Fruit fly (Drosophila melanogaster): ENCODE results near the gene Spindly.

The Spindly gene

dm6 chr2L:3479697-3480442 is 50.2 kb downstream of the Spindly start:
- TF ChIP-seq Jra (GFP tag; optimal IDR thresholded peaks at IDR 0.05), result peak; percentile 51
- TF ChIP-seq usp (GFP tag; optimal IDR thresholded peaks at IDR 0.05), result no peak
- TF ChIP-seq tai (GFP tag; optimal IDR thresholded peaks at IDR 0.05), result no peak
- no peak for TF ChIP-seq Abd-B (GFP tag; optimal IDR thresholded peaks at IDR 0.05)
- TF ChIP-seq br (GFP tag; optimal IDR thresholded peaks at IDR 0.05), result no peak
- TF ChIP-seq Rel (GFP tag; optimal IDR thresholded peaks at IDR 0.05), result no peak
- TF ChIP-seq Rel (tag; optimal IDR thresholded peaks at IDR 0.05), result peak; percentile 78
- peak; percentile 26 for TF ChIP-seq Hnf4 (GFP tag; optimal IDR thresholded peaks at IDR 0.05)
- no peak for TF ChIP-seq jim (GFP tag; optimal IDR thresholded peaks at IDR 0.05)
- no peak for TF ChIP-seq rgr (GFP tag; optimal IDR thresholded peaks at IDR 0.05)
- no peak for TF ChIP-seq Hr78 (GFP tag; optimal IDR thresholded peaks at IDR 0.05)
- peak; percentile 50 for TF ChIP-seq Hr83 (GFP tag; optimal IDR thresholded peaks at IDR 0.05; ENCODE audit: poor library complexity, severe bottlenecking)
- TF ChIP-seq h (GFP tag; optimal IDR thresholded peaks at IDR 0.05), result peak; percentile 62
- no peak for TF ChIP-seq Myc (optimal IDR thresholded peaks at IDR 0.05)
- TF ChIP-seq woc (GFP tag; optimal IDR thresholded peaks at IDR 0.05), result peak; percentile 53
- no peak for TF ChIP-seq dsf (GFP tag; optimal IDR thresholded peaks at IDR 0.05; ENCODE audit: borderline replicate concordance)
- TF ChIP-seq Dif (GFP tag; optimal IDR thresholded peaks at IDR 0.05; ENCODE audit: partially characterized antibody), result no peak
- TF ChIP-seq GATAd (GFP tag; optimal IDR thresholded peaks at IDR 0.05), result no peak

dm6 chr2L:3478034-3478880 is 51.9 kb downstream of the Spindly start, which contains the start of gene Thor:
Gene Thor, plus strand, starts transcription at chr2L:3478434.
- TF ChIP-seq sage (GFP tag; optimal IDR thresholded peaks at IDR 0.05) (no peak), Hr83 (GFP tag; optimal IDR thresholded peaks at IDR 0.05; ENCODE audit: poor library complexity, severe bottlenecking) (peak; percentile 96), Myc (optimal IDR thresholded peaks at IDR 0.05) (no peak), dsf (GFP tag; optimal IDR thresholded peaks at IDR 0.05; ENCODE audit: borderline replicate concordance) (peak; percentile 31), CG32264 (GFP tag; optimal IDR thresholded peaks at IDR 0.05) (no peak), Jra (GFP tag; optimal IDR thresholded peaks at IDR 0.05) (peak; percentile 12), Abd-B (GFP tag; optimal IDR thresholded peaks at IDR 0.05) (no peak), HLH106 (tag; optimal IDR thresholded peaks at IDR 0.05) (no peak), Mio (GFP tag; optimal IDR thresholded peaks at IDR 0.05) (no peak), rgr (GFP tag; optimal IDR thresholded peaks at IDR 0.05) (peak; percentile 75), dmrt93B (GFP tag; optimal IDR thresholded peaks at IDR 0.05) (no peak), N (GFP tag; optimal IDR thresholded peaks at IDR 0.05) (no peak), Rel (GFP tag; optimal IDR thresholded peaks at IDR 0.05) (peak; percentile 56), Rel (tag; optimal IDR thresholded peaks at IDR 0.05) (peak; percentile 55), Dif (GFP tag; optimal IDR thresholded peaks at IDR 0.05; ENCODE audit: partially characterized antibody) (peak; percentile 91), sv (GFP tag; optimal IDR thresholded peaks at IDR 0.05) (peak; percentile 71), GATAd (GFP tag; optimal IDR thresholded peaks at IDR 0.05) (peak; percentile 35), psq (GFP tag; optimal IDR thresholded peaks at IDR 0.05) (peak; percentile 56), Sp1 (GFP tag; optimal IDR thresholded peaks at IDR 0.05) (peak; percentile 30), pan (optimal IDR thresholded peaks at IDR 0.05) (no peak), jim (GFP tag; optimal IDR thresholded peaks at IDR 0.05) (peak; percentile 89), brk (GFP tag; optimal IDR thresholded peaks at IDR 0.05) (no peak), foxo (GFP tag; optimal IDR thresholded peaks at IDR 0.05) (peak; percentile 49 to 66), Hnf4 (GFP tag; optimal IDR thresholded peaks at IDR 0.05) (peak; percentile 90), CG9705 (GFP tag; optimal IDR thresholded peaks at IDR 0.05) (no peak), Dfd (GFP tag; optimal IDR thresholded peaks at IDR 0.05) (no peak), usp (GFP tag; optimal IDR thresholded peaks at IDR 0.05) (no peak), tai (GFP tag; optimal IDR thresholded peaks at IDR 0.05) (no peak), h (GFP tag; optimal IDR thresholded peaks at IDR 0.05) (peak; percentile 74), CrebA (GFP tag; optimal IDR thresholded peaks at IDR 0.05; ENCODE audit: borderline replicate concordance) (peak; percentile 59), fru (GFP tag; optimal IDR thresholded peaks at IDR 0.05) (peak; percentile 72), OdsH (GFP tag; optimal IDR thresholded peaks at IDR 0.05) (peak; percentile 52), woc (GFP tag; optimal IDR thresholded peaks at IDR 0.05) (peak; percentile 39), dl (GFP tag; optimal IDR thresholded peaks at IDR 0.05; ENCODE audit: insufficient read depth in 1 of 2, partially characterized antibody in 2 of 2) (peak; percentile 68 to 86), Hr78 (GFP tag; optimal IDR thresholded peaks at IDR 0.05) (no peak), ey (GFP tag; optimal IDR thresholded peaks at IDR 0.05) (peak; percentile 39), lola (GFP tag; optimal IDR thresholded peaks at IDR 0.05) (no peak), br (GFP tag; optimal IDR thresholded peaks at IDR 0.05) (peak; percentile 61), Vsx2 (GFP tag; optimal IDR thresholded peaks at IDR 0.05; ENCODE audit: partially characterized antibody) (peak; percentile 83)

Data from whole organism, wandering third instar larva.